Worm (Caenorhabditis elegans): ENCODE measurements around the gene F35D2.1.

- no peak for TF ChIP-seq zag-1 (tag; optimal IDR thresholded peaks at IDR 0.05)
- no peak for TF ChIP-seq egl-27 (tag; optimal IDR thresholded peaks at IDR 0.05)
Observed at ce11 chrII:7547269-7547668, 28.4 kb upstream of the F35D2.1 start.
